Worm (Caenorhabditis elegans): ENCODE results near the gene srbc-38.

DNA sequence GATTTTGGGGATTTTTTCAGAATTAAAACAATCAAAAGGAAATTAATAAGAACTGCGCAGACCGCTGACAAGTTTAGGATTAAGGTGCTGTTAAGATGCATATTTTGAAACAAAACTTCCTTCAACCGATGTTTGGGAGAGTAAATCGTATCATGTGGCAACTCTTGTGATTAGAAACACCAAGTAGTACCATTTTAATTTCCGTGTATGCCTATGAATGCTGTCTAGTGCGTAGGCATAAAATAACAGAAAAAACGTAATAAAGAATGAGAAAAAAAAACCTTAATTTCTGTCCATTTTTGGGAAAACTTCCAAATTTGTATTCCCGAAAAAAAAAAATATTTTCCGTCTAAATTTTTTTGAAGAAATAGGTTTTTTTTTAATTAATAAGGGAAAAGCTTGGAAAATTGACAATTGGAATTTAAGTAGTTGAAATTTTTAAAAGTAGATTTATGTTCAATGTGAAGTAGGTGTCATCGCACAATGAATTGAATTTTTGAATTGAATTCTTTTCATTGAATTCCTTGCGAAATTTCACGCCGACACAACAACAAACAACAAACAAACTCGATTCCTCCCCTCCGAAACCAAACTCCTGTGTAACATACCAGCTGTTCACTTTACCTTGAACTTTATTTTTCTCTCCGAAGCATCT lies 45.8 kb downstream of the srbc-38 start, which contains the start of the genes str-262 and srp-1:
- TF ChIP-seq klf-2 (GFP tag; conservative IDR thresholded peaks at IDR 0.05) (no peak), med-1 (GFP tag; optimal IDR thresholded peaks at IDR 0.05; ENCODE audit: insufficient read depth) (no peak), cog-1 (tag; optimal IDR thresholded peaks at IDR 0.05) (no peak), ref-1 (GFP tag; conservative IDR thresholded peaks at IDR 0.05) (no peak), T22C8.4 (GFP tag; IDR thresholded peaks at IDR 0.05) (no peak), ztf-29 (GFP tag; IDR thresholded peaks at IDR 0.05) (no peak)
